Worm (Caenorhabditis elegans): ENCODE measurements around the gene C09B9.2.

- TF ChIP-seq F16B12.6 (tag; optimal IDR thresholded peaks at IDR 0.05) (no peak), nhr-90 (tag; optimal IDR thresholded peaks at IDR 0.05; ENCODE audit: poor library complexity) (no peak), elt-3 (tag; optimal IDR thresholded peaks at IDR 0.05) (no peak), nhr-71 (tag; optimal IDR thresholded peaks at IDR 0.05) (peak; percentile 35), egl-13 (tag; optimal IDR thresholded peaks at IDR 0.05) (no peak), lin-15B (tag; optimal IDR thresholded peaks at IDR 0.05) (no peak), fkh-10 (GFP tag; optimal IDR thresholded peaks at IDR 0.05) (no peak), ama-1 (optimal IDR thresholded peaks at IDR 0.05) (no peak), pag-3 (tag; optimal IDR thresholded peaks at IDR 0.05; ENCODE audit: borderline replicate concordance, insufficient read depth) (no peak), unc-98 (GFP tag; IDR thresholded peaks at IDR 0.05) (no peak), blmp-1 (tag; optimal IDR thresholded peaks at IDR 0.05) (no peak)
These were observed 49.8 kb downstream of the C09B9.2 start for ce11 chrIV:5078846-5079245.

All from whole organism, L1 larva.